Fruit fly (Drosophila melanogaster): Measurements from ENCODE around the gene CG5895.

The CG5895 gene

DNA sequence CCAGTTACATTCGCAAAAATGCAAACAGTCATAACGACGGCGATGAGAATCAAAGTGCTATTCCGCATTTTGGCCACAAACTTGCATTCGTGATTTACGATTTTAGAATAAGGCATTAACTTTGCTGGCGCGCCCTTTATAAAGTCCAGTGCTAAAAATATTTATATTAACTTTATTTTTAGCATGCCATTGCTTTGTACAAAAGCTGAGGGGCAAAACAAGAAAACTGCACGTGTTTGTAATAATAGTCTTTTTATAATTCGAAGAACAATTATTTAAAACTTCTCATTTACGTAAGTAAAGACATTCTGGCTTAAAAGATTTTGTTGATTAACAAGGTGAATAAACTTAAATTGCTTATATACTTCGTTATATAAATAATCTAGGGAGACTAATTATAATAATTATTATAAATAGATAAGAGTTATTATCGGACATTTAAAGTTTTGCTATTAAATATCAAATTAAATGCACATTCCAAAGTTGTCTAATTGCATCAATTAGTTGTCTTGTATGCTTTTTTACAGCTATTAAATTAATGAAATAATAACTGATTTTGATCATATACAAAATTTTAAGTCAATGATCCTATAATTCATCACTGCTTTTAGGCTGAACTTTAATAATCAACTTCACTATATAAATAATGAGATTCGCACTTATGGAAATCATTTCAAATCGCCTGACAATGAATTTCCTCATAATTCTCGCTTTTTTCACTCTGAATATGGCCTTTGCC lies 2.0 kb upstream of the CG5895 start, which contains the start of the genes CG42717 and CG42716:
Gene CG42717, minus strand, starts transcription at position 101 of the 739 bp plus-strand sequence.
Gene CG42716, plus strand, starts transcription at position 689 of the 739 bp plus-strand sequence.
- no peak for TF ChIP-seq noc (tag; optimal IDR thresholded peaks at IDR 0.05)

DNA sequence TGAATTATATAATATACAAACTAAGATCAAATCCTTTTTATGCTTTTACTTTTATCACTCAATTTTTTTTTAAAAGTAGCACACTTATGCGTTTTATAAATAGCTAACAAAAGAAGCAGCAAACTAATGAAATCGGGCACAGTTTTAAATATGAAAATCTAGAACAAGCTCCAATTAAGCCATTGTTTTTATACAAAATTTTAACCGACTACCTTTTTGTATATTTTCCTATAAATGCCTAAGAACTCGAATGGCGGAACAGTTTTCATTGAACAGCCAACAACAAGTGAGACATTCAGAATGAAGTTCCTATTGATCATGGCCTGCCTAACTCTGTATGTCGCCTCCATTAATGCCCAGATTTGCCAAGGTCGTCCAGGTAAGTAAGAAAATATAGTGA lies 1.1 kb upstream of the CG5895 start, which contains the start of gene CG42538:
Gene CG42538, plus strand, starts transcription at position 301 of the 400 bp plus-strand sequence.
- TF ChIP-seq noc (tag; optimal IDR thresholded peaks at IDR 0.05) = no peak

DNA sequence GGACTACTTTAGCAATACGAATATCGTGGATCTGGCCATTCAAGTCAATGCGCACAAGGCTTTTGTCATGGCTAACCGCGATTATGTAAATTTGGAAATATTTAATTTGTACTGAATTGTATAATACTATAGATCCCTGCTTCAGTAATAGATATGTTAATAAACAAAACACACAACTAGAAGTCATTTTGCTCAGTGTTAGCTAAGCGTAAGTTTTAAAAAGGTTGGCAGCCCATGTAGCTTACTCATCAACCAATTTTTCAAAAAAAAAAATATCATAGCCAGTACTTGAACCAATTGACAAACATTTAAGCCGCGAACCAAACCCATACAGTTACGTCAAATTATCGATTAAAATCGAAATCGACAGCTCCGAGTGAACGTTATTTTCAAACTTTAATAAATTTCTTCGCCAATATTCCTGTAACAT lies 1.8 kb downstream of the CG5895 start:
- no peak for TF ChIP-seq noc (tag; optimal IDR thresholded peaks at IDR 0.05)

DNA sequence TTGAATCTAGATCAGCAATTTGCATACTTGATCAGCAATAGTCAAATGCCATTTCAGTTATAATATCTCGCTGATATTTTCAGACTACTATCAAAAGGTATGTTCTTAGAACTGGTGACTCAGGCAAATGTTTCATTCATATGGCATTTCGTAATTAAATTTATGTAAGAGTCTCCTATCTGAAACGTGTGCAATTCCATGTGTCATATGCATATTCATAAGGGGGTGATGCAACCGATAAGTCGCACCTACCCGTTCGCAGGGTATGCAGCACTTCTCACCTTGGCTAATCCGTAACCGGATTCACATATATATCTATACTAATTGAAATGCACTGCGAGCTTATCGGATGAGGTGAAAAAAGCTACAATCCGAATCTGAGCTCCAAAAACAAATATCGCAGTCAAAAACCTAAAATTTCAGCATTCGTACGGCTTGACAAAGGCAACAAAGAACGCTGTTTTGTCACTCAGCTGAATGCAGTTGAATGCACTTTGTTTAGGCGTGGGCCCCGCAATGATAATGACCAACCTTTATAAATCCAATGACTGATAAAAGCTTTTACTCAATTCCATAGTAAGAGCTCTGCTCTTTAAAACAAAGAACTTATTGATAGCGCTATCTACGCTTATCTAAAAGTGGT lies 2.5 kb downstream of the CG5895 start:
- no peak for TF ChIP-seq noc (tag; optimal IDR thresholded peaks at IDR 0.05)

DNA sequence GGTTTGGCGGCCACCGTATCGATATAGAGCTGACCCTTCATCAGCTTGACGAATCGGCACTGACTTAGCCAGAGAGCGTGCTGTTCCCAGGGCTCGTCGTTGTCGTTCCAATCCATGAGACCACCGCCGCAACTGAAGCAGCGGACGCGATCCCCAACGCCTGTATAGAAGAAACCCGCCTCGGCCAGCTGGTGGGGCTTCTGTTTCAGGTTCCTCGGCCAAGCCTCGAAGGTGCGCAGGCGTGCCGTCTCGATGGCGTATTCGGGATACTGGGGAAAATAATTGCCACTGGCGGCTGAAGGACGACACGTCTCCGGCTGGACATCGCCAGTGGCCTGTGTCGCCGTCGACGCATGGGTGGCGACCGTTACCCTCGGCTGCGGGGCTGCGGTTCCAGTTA lies 3.8 kb downstream of the CG5895 start:
- no peak for TF ChIP-seq noc (tag; optimal IDR thresholded peaks at IDR 0.05)

DNA sequence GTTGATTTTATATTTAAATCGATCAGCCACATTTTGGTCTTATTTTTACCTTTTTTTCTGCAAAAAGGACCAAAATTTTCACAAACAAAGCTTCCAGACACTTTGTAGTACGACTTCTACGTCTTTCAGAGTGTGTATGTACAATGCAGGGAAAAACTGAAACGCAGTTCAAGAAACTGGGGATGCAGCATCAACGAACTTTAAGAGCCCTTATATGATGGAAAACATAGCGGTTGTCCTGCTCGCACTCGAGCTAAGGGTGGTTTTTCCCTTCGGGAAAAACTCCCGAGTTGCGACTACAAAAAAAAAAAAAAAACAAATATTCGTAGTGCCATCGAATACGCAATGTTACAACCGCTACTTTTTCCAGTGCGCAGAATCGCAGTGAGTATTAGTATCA lies 5.1 kb downstream of the CG5895 start:
- no peak for TF ChIP-seq noc (tag; optimal IDR thresholded peaks at IDR 0.05)

DNA sequence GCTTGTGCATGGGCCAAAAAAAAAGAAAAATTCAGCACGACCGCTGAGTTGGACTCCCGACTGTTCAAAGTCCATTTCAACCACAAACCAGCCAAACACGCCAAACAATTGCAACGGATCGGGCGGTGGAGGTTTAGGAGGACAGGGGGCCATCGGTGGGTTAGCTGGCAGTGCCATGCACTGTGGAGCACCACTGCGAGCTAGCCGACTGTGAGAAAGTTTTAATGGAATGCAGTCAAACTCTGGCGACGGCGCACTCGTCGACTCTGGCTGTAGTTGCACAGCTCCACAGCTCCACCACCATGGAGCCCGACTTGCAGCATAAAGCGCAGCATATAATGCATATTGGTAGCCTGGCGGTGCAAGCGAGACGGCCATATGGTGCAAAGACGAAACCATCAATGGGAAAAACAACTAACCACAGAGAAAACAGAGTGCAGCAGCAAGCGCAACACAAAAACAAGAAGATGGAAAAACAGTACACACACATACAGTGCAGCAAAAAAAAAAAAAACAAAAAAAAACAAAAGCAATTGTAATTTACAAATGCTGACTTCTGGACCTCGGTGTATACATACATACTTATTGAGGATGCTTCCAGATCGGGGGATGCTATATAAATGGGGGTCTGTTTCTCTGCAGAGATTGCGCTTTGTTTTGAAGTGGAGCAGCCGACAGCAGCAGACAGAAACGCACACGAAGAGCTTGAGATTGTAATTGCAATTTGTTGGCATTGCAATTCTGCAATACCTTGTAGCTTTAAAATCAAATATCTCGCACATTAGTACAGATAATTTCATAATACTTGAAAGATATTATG lies 6.2 kb downstream of the CG5895 start:
- no peak for TF ChIP-seq noc (tag; optimal IDR thresholded peaks at IDR 0.05)

DNA sequence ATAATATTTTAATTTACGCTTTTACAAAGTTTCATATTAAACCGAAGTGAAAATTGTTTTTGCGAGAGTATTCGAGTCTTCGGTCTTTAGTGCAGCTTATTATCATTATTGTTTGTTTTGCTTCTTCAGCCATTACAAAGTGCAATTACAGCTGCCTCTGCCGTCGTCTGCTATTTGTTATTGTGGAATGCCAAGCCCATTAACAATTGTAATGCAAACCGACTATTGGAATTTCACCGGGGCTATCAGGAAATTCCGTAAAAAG lies 6.7 kb downstream of the CG5895 start:
- TF ChIP-seq noc (tag; optimal IDR thresholded peaks at IDR 0.05) = no peak

DNA sequence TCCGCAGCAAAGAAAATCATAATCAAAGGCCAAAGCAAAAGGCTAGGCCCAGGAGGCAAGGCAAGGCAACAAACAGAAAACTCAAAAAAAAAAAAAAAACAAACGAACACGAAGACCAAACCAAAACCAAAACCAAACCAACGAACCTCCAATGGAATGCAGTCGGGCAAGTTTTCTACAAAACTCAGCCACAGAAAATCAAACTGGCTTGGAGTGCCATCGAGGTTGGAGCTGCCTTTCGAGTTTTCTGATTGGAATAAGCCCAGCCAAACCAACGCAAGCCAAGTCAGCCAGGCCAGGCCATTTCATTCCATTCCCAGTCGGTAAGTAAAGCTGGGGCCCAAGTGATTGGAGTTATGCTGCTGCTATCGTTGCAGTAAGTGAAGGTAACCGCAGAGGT lies 7.4 kb downstream of the CG5895 start:
- TF ChIP-seq noc (tag; optimal IDR thresholded peaks at IDR 0.05) = no peak

DNA sequence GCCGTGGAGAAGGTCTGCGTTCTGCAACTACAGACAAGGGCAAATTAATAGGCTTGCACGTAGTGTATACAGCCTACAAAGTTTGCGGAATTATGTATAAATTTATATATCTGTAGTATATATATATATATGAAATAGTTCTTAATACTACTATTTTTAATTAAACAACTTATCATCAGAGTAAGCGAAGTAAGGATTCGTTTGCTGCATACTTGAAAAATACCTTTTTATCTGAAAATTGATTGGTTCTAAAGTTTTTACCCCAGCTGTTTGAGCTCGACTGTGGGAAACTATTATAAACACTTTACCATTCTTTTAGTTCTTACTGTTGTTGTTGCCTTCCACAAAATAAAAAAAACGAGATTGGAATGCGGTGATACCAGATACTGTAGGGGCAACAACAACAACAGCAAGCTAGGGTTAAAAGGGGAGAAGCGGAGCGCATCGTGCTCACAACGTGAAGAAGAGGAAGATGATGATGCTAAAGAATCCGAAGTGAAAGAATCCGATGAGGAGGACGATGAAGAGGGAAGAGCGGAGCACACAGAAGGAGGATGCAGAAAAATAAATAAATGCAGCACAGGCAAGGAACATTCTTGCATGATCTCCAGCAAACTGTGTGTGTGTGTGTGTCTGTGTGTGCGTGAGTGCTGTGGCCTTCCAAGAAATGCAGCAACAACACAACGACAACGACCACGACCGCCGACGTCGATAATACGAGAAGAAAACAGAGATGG lies 7.9 kb downstream of the CG5895 start:
- no peak for TF ChIP-seq noc (tag; optimal IDR thresholded peaks at IDR 0.05)

DNA sequence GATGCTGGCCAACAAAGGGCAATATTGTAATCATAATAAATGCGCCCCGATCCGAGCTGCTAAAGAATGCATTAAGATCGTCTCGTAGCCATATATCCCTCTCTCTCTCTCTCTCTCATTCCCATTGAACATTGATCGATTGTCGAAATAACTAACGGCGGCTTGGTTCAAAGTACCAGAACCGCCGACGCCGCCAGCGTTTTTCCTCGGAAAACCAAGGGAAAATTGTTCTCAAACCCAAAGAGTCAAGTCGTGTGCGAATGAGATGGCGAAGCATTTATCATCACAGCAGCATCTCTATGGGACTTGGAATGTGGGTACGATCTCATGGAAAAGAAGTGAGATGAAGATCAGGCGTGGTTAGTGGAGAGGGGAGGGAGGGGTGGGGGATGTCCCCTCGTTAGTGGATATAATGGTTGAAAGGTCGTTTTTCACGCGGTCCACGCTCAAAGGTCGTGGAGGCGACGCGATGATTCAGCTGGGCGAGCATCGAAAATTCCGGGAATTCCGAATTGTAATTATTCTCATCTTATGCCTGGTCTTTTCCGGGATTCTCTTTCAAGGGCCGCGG lies 8.6 kb downstream of the CG5895 start:
- TF ChIP-seq noc (tag; optimal IDR thresholded peaks at IDR 0.05) = no peak

DNA sequence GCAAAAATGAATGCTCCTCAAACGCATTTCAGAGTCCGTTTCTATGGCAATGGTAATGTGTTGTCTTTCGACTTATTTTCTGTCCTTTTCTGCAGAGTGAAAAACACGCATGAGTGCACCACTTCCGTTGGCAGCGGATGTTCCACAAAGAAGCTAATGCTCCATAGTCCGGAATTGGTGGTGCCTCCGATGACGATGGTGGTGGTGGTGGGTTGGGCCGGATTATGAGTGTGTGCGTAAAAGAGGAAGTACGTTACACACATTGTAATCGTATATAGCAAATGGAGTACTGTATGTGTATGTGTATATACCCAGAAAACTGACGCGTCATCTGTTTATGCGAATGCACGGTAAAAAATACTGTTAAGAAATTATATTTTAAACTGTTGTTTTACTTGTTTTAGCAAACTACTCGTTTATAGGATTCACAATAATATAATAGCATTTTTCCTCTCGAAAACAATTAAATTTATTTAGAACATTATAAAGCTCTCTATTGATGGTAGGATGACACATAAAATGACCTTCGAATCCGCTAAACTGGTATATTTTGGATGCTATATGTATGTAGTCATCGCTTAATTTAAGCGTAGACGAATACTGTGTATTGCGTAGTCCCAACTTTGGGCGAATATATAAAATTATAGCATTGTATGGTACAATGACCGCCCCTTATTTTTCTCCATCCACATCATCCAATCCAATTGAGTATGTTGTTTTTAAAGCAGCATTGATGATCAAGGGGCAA lies 10.0 kb downstream of the CG5895 start:
- no peak for TF ChIP-seq noc (tag; optimal IDR thresholded peaks at IDR 0.05)

DNA sequence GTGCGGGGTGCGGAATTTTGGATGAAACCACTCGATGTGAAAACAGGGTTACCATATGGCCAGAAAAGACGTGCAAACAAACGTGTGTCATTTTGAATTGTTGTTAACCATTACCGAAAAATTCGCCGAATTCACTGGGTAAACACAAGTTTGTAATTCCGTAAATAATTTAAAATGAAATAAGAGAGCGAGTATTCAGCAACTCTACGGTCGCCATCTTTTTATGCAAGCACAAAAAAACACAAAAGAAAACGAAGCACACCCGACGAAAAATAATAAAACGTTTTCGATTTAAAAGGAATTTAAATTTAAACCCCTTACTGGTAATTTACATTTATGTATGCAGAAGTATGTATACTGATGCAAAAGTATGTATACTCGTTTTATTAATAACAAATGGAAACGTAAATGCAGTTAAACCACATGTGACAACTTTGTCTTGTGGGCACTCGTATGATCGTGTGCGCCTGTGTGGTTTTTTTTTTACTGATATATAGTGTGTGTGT lies 10.6 kb downstream of the CG5895 start:
- TF ChIP-seq noc (tag; optimal IDR thresholded peaks at IDR 0.05) = peak; percentile 97

DNA sequence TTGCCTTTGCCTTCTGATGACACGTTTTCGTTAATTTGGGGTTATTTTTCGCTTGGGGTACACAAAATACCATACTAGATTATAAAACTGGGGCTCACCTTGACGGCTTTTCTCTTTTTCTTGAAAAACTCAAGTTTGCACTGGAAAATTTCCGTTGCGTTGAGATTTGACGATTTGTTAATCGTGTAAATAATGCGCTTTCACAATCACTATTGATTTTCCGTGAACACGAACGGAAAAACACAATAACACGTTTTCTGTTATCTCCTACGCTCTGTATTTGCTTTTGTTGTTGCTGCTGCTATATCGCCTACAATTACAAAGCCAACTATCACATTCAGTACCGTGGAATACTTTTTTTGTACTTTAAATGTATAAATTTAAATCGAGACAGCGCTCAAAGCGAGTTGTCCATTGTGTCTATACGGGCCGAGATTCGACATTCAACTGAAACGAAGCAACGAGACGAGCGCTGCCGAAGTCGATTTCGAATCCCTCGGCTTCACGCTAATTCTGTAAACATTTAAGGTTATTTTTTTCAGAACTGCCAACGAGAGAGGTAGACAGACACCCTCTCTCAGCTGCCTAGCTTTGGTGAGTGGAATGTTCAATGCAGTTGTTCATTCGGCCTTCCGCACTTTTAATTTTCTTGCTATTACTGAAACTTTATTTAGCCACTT lies 11.2 kb downstream of the CG5895 start:
- peak; percentile 68 for TF ChIP-seq noc (tag; optimal IDR thresholded peaks at IDR 0.05)
